Worm (Caenorhabditis elegans) whole organism, L1 larva: ENCODE data around the gene Y67D8C.2.

Experiments used
- C16A3.4 ChIP-seq: fragments of 150-350 bp; optimal IDR thresholded peaks from 2 replicates; lab custom pipeline; 2014; ENCODE audit warnings: missing biosample characterization, missing genetic modification characterization
- blmp-1 ChIP-seq: fragments of 150-350 bp; optimal IDR thresholded peaks from 2 replicates; lab custom pipeline; 2014; ENCODE audit warnings: missing biosample characterization, missing genetic modification characterization
- dpl-1 ChIP-seq, 3 experiments: fragments of 150-350 bp in 2 of 3; sonication (generic microtip) in 1 of 3; optimal IDR thresholded peaks; 2 replicates each; lab custom pipeline; 2014 to 2017; ENCODE audit warnings: missing biosample characterization in 3 of 3, missing genetic modification characterization in 3 of 3, missing genetic modification reagents in 3 of 3
- dsc-1 ChIP-seq: sonication (generic microtip); optimal IDR thresholded peaks from 2 replicates; lab custom pipeline; 2016; ENCODE audit warnings: mild to moderate bottlenecking, missing genetic modification characterization, missing compliant biosample characterization
- efl-1 ChIP-seq, 4 experiments: fragments of 150-350 bp; optimal IDR thresholded peaks in 3 of 4; peaks in 1 of 4; 1 replicate in 1 of 4; 2 replicates in 3 of 4; lab custom pipeline; 2014; ENCODE audit warnings: missing biosample characterization in 2 of 4, missing genetic modification characterization in 2 of 4, missing genetic modification reagents in 2 of 4
- efl-3 ChIP-seq: fragments of 200-800 bp; sonication (Bioruptor generic); optimal IDR thresholded peaks from 2 replicates; lab custom pipeline; 2018; ENCODE audit warnings: mild to moderate bottlenecking, missing genetic modification characterization, missing compliant biosample characterization
- egl-13 ChIP-seq: sonication (generic microtip); optimal IDR thresholded peaks from 2 replicates; lab custom pipeline; 2016; ENCODE audit warnings: missing genotype, missing genetic modification reagents, missing genetic modification characterization, missing compliant biosample characterization
- fkh-10 ChIP-seq: sonication (generic microtip); optimal IDR thresholded peaks from 2 replicates; lab custom pipeline; 2017; ENCODE audit warnings: missing biosample characterization, missing genetic modification reagents, missing genetic modification characterization
- fkh-4 ChIP-seq: sonication (generic microtip); optimal IDR thresholded peaks from 2 replicates; lab custom pipeline; 2016; ENCODE audit warnings: missing compliant biosample characterization, missing genetic modification characterization, borderline replicate concordance
- fos-1 ChIP-seq: fragments of 150-350 bp; optimal IDR thresholded peaks from 2 replicates; lab custom pipeline; 2014; ENCODE audit warnings: missing biosample characterization, missing genetic modification characterization
- irx-1 ChIP-seq: sonication (generic microtip); optimal IDR thresholded peaks from 2 replicates; lab custom pipeline; 2016; ENCODE audit warnings: missing genetic modification characterization, missing compliant biosample characterization
- jun-1 ChIP-seq: fragments of 150-350 bp; optimal IDR thresholded peaks from 2 replicates; lab custom pipeline; 2014; ENCODE audit warnings: missing biosample characterization, missing genetic modification reagents, missing genetic modification characterization
- lin-13 ChIP-seq: fragments of 150-350 bp; optimal IDR thresholded peaks from 2 replicates; lab custom pipeline; 2014; ENCODE audit warnings: missing biosample characterization, missing genetic modification reagents, missing genetic modification characterization
- lin-14 ChIP-seq: fragments of 200-800 bp; sonication (Bioruptor generic); optimal IDR thresholded peaks from 2 replicates; lab custom pipeline; 2018; ENCODE audit warnings: mild to moderate bottlenecking, missing genetic modification characterization, moderate library complexity, missing compliant biosample characterization
- lin-39 ChIP-seq: fragments of 150-350 bp; optimal IDR thresholded peaks from 2 replicates; lab custom pipeline; 2014; ENCODE audit warnings: missing biosample characterization, missing genetic modification reagents, missing genetic modification characterization
- lir-3 ChIP-seq: sonication (generic microtip); optimal IDR thresholded peaks from 2 replicates; lab custom pipeline; 2016; ENCODE audit warnings: mild to moderate bottlenecking, missing genetic modification characterization, moderate library complexity, missing compliant biosample characterization; ENCODE audit not compliant: poor library complexity
- lsy-2 ChIP-seq, 2 experiments: fragments of 150-350 bp; optimal IDR thresholded peaks; 2 replicates each; lab custom pipeline; 2014; ENCODE audit warnings: missing biosample characterization in 2 of 2, missing genetic modification characterization in 2 of 2
- mep-1 ChIP-seq: fragments of 150-350 bp; optimal IDR thresholded peaks from 2 replicates; lab custom pipeline; 2014; ENCODE audit warnings: missing biosample characterization, missing genetic modification characterization
- nhr-11 ChIP-seq: fragments of 150-350 bp; optimal IDR thresholded peaks from 2 replicates; lab custom pipeline; 2014; ENCODE audit warnings: missing biosample characterization, missing genetic modification characterization
- nhr-71 ChIP-seq: sonication (generic microtip); optimal IDR thresholded peaks from 2 replicates; lab custom pipeline; 2016; ENCODE audit warnings: mild to moderate bottlenecking, missing genetic modification characterization, moderate library complexity, missing compliant biosample characterization
- nhr-77 ChIP-seq: fragments of 150-350 bp; optimal IDR thresholded peaks from 2 replicates; lab custom pipeline; 2014; ENCODE audit warnings: missing biosample characterization, missing genetic modification characterization
- nhr-84 ChIP-seq: sonication (generic microtip); optimal IDR thresholded peaks from 2 replicates; lab custom pipeline; 2017; ENCODE audit warnings: missing biosample characterization, missing genetic modification characterization
- nhr-85 ChIP-seq: sonication (generic microtip); peaks from one replicate; lab custom pipeline; 2016; ENCODE audit warnings: missing genetic modification characterization, inconsistent platforms, missing compliant biosample characterization
- pag-3 ChIP-seq: sonication (generic microtip); optimal IDR thresholded peaks from 2 replicates; lab custom pipeline; 2017; ENCODE audit warnings: missing genetic modification characterization, mild to moderate bottlenecking, missing compliant biosample characterization, antibody characterized with exemption, borderline replicate concordance; ENCODE audit not compliant: insufficient read depth
- rnt-1 ChIP-seq: sonication (generic microtip); optimal IDR thresholded peaks from 2 replicates; lab custom pipeline; 2016; ENCODE audit warnings: mild to moderate bottlenecking, missing genetic modification characterization, moderate library complexity, missing compliant biosample characterization
- skn-1 ChIP-seq: fragments of 150-350 bp; optimal IDR thresholded peaks from 2 replicates; lab custom pipeline; 2014; ENCODE audit warnings: missing biosample characterization, missing genetic modification characterization
- snu-23 ChIP-seq: sonication (generic microtip); optimal IDR thresholded peaks from 2 replicates; lab custom pipeline; 2016; ENCODE audit warnings: missing genetic modification characterization, missing compliant biosample characterization
- sox-4 ChIP-seq: sonication (generic microtip); optimal IDR thresholded peaks from 2 replicates; lab custom pipeline; 2016; ENCODE audit warnings: missing genetic modification characterization, missing compliant biosample characterization
- swsn-7 ChIP-seq: sonication (generic microtip); optimal IDR thresholded peaks from 2 replicates; lab custom pipeline; 2016; ENCODE audit warnings: missing genetic modification characterization, missing compliant biosample characterization
- tbx-2 ChIP-seq: sonication (generic microtip); optimal IDR thresholded peaks from 2 replicates; lab custom pipeline; 2016; ENCODE audit warnings: missing genetic modification characterization, missing compliant biosample characterization
- unc-130 ChIP-seq: fragments of 150-350 bp; optimal IDR thresholded peaks from 2 replicates; lab custom pipeline; 2017; ENCODE audit warnings: missing biosample characterization, missing genetic modification characterization, inconsistent platforms
- unc-30 ChIP-seq: sonication (generic microtip); optimal IDR thresholded peaks from 2 replicates; lab custom pipeline; 2017; ENCODE audit warnings: missing biosample characterization, missing genetic modification characterization
- unc-86 ChIP-seq: sonication (generic microtip); optimal IDR thresholded peaks from 2 replicates; lab custom pipeline; 2016; ENCODE audit warnings: missing genetic modification characterization, missing compliant biosample characterization
- unc-98 ChIP-seq: fragments of 200-800 bp; sonication (Bioruptor generic); IDR thresholded peaks from 2 replicates; pipeline ENCODE4 v1.3.6; 2022; ENCODE audit warnings: missing genetic modification characterization, missing compliant biosample characterization
- zip-4 ChIP-seq: fragments of 200-800 bp; sonication (Bioruptor generic); optimal IDR thresholded peaks from 2 replicates; lab custom pipeline; 2018; ENCODE audit warnings: mild to moderate bottlenecking, missing genetic modification characterization, moderate library complexity, missing compliant biosample characterization

The Y67D8C.2 gene

ce11 chrIV:3055848-3056247, 16.2 kb upstream of the Y67D8C.2 start:
- TF ChIP-seq fos-1 (tag; lab: Kevin White, UChicago) = no peak
- TF ChIP-seq lsy-2 (tag; optimal IDR thresholded peaks at IDR 0.05; lab: Kevin White, UChicago) = peak in 1 of 2 experiments; percentile 3

ce11 chrIV:3062936-3063439, 9.1 kb upstream of the Y67D8C.2 start, which contains the start of gene Y67D8C.6:
Gene Y67D8C.6, minus strand, starts transcription at chrIV:3063389.
- TF ChIP-seq skn-1 (tag; lab: Kevin White, UChicago) (no peak), zip-4 (GFP tag; lab: Kevin White, UChicago) (no peak), fkh-10 (no peak), lir-3 (no peak), irx-1 (tag; lab: Kevin White, UChicago) (no peak), efl-3 (GFP tag; lab: Kevin White, UChicago) (no peak)

ce11 chrIV:3066834-3067233, 5.3 kb upstream of the Y67D8C.2 start, which contains the start of gene Y67D8C.7:
Gene Y67D8C.7, minus strand, starts transcription at chrIV:3066934.
- TF ChIP-seq blmp-1 (tag; lab: Kevin White, UChicago) (no peak), nhr-85 (tag; lab: Kevin White, UChicago) (peak; percentile 24)

- TF ChIP-seq nhr-84 (no peak), lsy-2 (tag; optimal IDR thresholded peaks at IDR 0.05; lab: Kevin White, UChicago) (peak in 1 of 2 experiments; percentile 15), lin-14 (no peak), nhr-11 (no peak), efl-1 (optimal IDR thresholded peaks at IDR 0.05; lab: Kevin White, UChicago) (no peak), efl-1 (GFP tag; optimal IDR thresholded peaks at IDR 0.05 in 1 of 2; lab: Kevin White, UChicago) (peak in 1 of 2 experiments; percentile 37), tbx-2 (tag; lab: Kevin White, UChicago) (no peak), dsc-1 (peak; percentile 57), swsn-7 (no peak), unc-130 (peak; percentile 26), pag-3 (peak; percentile 40), rnt-1 (peak; percentile 67)
These were observed 2.4 kb upstream of the Y67D8C.2 start, which contains the start of gene cpg-9 for ce11 chrIV:3069619-3070260. Gene cpg-9, minus strand, starts transcription at chrIV:3070210.

ce11 chrIV:3076207-3076606, 4.1 kb downstream of the Y67D8C.2 start, which contains the start of gene Y67D8C.22:
Gene Y67D8C.22, minus strand, starts transcription at chrIV:3076307.
- TF ChIP-seq snu-23 (GFP tag; lab: Kevin White, UChicago) (no peak), tbx-2 (tag; lab: Kevin White, UChicago) (no peak), unc-86 (tag; lab: Kevin White, UChicago) (no peak), unc-30 (tag; lab: Kevin White, UChicago) (no peak), dpl-1 (GFP tag; optimal IDR thresholded peaks at IDR 0.05; lab: Kevin White, UChicago) (no peak), unc-130 (no peak), lin-39 (tag; lab: Kevin White, UChicago) (no peak)

- TF ChIP-seq unc-98 (no peak), egl-13 (tag; lab: Kevin White, UChicago) (no peak), mep-1 (no peak), jun-1 (tag; lab: Kevin White, UChicago) (no peak), fkh-4 (no peak), skn-1 (tag; lab: Kevin White, UChicago) (no peak), sox-4 (tag; lab: Kevin White, UChicago) (no peak), nhr-77 (no peak), nhr-71 (tag; lab: Kevin White, UChicago) (no peak), efl-1 (optimal IDR thresholded peaks at IDR 0.05; lab: Kevin White, UChicago) (no peak), efl-1 (GFP tag; optimal IDR thresholded peaks at IDR 0.05 in 1 of 2; lab: Kevin White, UChicago) (no peak), C16A3.4 (tag; lab: Kevin White, UChicago) (no peak), lin-13 (GFP tag; lab: Kevin White, UChicago) (no peak), snu-23 (GFP tag; lab: Kevin White, UChicago) (no peak)
These were observed 4.7 kb downstream of the Y67D8C.2 start for ce11 chrIV:3076802-3077201.
